Worm (Caenorhabditis elegans): Measurements from ENCODE around the gene eel-1.
A peak's percentile ranks its signal among the peaks of the same experiment; 100 is the strongest.
"Not testable (repeated sequence)": the region's sequence is repeated elsewhere in the genome, so short reads cannot be mapped to it uniquely, and the experiment has no call there.

Gene eel-1

DNA sequence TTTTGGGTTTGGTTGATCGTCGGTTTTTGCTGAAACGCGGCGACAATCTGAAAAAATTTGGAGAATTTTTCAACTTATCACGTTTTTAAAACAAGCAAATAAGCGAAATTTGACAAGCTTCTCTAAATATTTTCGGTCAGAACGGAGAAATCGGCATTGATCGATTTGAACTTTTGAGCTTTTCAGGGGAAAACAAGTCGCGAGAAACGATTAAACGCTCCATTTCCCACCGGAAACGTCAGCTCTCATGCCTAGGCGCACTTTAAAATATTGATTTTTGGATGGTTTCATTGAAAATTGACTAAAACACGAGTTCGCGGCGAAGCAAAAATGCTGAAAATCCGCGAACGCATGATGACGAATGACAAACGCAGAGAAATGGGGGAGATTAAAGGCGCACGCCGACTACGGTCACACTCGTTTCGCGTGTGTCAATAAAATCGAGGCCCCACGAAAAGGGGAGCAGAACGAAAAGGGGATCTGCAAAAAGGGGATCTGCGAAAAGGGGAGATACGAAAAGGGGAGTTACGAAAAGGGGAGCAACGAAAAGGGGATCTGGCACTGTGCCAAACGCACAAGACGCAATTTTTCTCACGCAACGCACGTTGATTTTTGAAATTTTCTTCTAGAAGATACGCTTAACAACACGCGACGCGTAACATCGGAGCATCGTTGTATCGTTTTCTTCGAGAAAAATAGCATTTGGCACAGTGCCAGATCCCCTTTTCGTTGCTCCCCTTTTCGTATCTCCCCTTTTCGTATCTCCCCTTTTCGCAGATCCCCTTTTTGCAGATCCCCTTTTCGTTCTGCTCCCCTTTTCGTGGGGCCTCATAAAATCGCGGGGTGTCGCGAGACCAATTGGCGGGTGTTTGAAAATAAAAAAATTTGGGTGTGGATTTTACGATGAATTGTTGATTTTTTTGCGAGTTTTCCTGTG is at the start of gene eel-1:
TSS of gene eel-1 (minus strand) at position 51 of the 937 bp plus-strand sequence.
- TF ChIP-seq nhr-129 (tag; optimal IDR thresholded peaks at IDR 0.05) (peak; percentile 82), zag-1 (tag; optimal IDR thresholded peaks at IDR 0.05) (peak; percentile 47), crh-2 (tag; optimal IDR thresholded peaks at IDR 0.05) (peak; percentile 88), ceh-82 (tag; optimal IDR thresholded peaks at IDR 0.05) (peak; percentile 83), ama-1 (optimal IDR thresholded peaks at IDR 0.05) (peak; percentile 61), unc-62 (GFP tag; optimal IDR thresholded peaks at IDR 0.05) (peak; percentile 29), nhr-10 (tag; optimal IDR thresholded peaks at IDR 0.05) (peak; percentile 60), sma-9 (GFP tag; optimal IDR thresholded peaks at IDR 0.05) (peak; percentile 95), mbf-1 (tag; optimal IDR thresholded peaks at IDR 0.05) (peak; percentile 6), gmeb-1 (tag; optimal IDR thresholded peaks at IDR 0.05) (peak; percentile 92), nhr-21 (tag; optimal IDR thresholded peaks at IDR 0.05) (peak; percentile 89), sem-4 (tag; optimal IDR thresholded peaks at IDR 0.05) (peak; percentile 91), egl-27 (tag; optimal IDR thresholded peaks at IDR 0.05) (peak; percentile 56), Y55F3AM.14 (GFP tag; optimal IDR thresholded peaks at IDR 0.05) (peak; percentile 91), lin-13 (GFP tag; optimal IDR thresholded peaks at IDR 0.05) (peak; percentile 97), mdl-1 (tag; optimal IDR thresholded peaks at IDR 0.05) (peak; percentile 21 to 72), lsy-2 (tag; optimal IDR thresholded peaks at IDR 0.05) (peak; percentile 98 to 99), sma-3 (GFP tag; optimal IDR thresholded peaks at IDR 0.05) (peak; percentile 98), nhr-77 (tag; optimal IDR thresholded peaks at IDR 0.05) (peak; percentile 7), snpc-4 (tag; optimal IDR thresholded peaks at IDR 0.05) (peak; percentile 35), lin-11 (tag; optimal IDR thresholded peaks at IDR 0.05) (peak; percentile 75), blmp-1 (tag; optimal IDR thresholded peaks at IDR 0.05; ENCODE audit: insufficient read depth) (peak; percentile 28), mab-5 (tag; optimal IDR thresholded peaks at IDR 0.05) (peak; percentile 96), ZK546.5 (tag; optimal IDR thresholded peaks at IDR 0.05) (peak; percentile 79), lin-39 (tag; optimal IDR thresholded peaks at IDR 0.05) (peak; percentile 63), ztf-1 (GFP tag; conservative IDR thresholded peaks at IDR 0.05) (0 out of 2 replicates have a peak, but pooled peaks have one; percentile 63), nhr-6 (tag; optimal IDR thresholded peaks at IDR 0.05) (peak; percentile 87), C34F6.9 (tag; optimal IDR thresholded peaks at IDR 0.05) (peak; percentile 80), nhr-25 (tag; optimal IDR thresholded peaks at IDR 0.05) (peak; percentile 90), F13H6.1 (tag; optimal IDR thresholded peaks at IDR 0.05) (peak; percentile 96), nhr-12 (tag; optimal IDR thresholded peaks at IDR 0.05) (peak; percentile 23), unc-55 (GFP tag; optimal IDR thresholded peaks at IDR 0.05) (peak; percentile 84), ztf-4 (tag; optimal IDR thresholded peaks at IDR 0.05) (peak; percentile 82), fos-1 (tag; optimal IDR thresholded peaks at IDR 0.05) (peak; percentile 66), nhr-237 (tag; optimal IDR thresholded peaks at IDR 0.05) (peak; percentile 3)
- not testable (repeated sequence) for TF ChIP-seq sma-9 (tag; optimal IDR thresholded peaks at IDR 0.05)

DNA sequence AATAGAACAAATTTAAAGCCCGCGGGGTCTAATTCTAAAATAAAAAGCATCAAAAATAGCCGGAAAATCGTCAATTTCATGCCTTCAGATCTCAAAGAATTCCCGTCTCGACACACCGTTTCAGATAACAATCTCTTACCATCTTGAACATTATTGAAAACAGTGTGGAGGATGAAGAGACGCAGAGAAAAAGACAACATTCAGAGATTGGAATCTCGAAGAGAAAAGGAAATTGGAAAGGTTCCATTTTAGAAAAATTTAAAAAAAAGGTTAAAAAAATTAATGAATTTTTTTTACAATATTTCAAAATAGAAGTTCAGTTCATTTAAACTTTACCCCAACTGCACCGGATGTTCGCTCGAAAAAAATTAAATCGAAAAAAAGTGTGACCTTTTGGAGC is 47.1 kb upstream of the eel-1 start:
- TF ChIP-seq elt-1 (tag; optimal IDR thresholded peaks at IDR 0.05) (peak; percentile 70), nhr-237 (tag; optimal IDR thresholded peaks at IDR 0.05) (no peak)

DNA sequence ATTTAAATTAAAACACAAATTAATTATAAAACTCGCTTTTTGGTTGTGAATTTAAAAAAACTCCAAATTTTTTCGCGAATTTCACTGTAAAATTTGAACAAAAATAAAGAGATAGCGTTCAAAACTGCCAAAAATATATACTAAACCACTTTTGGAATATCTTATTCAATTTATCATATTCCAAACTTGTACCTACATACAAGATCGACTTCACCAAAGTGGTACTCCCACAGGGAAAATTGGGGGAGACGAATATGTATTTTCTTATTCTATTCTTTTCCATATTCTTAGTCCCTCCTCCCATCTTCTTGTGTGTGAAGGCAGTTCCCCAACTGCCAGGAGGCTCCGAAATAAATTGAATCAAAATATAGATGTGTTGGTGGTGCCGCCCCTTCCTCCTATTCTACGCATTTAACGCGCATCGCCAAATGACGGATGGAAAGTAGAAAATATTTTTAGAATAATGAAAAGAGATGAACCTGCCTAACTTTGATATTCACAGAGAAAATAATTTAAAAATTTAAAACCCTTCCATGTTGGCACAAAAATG is 46.2 kb upstream of the eel-1 start:
- TF ChIP-seq unc-39 (tag; optimal IDR thresholded peaks at IDR 0.05): no peak
- no peak for TF ChIP-seq blmp-1 (tag; optimal IDR thresholded peaks at IDR 0.05; ENCODE audit: insufficient read depth)
- no peak for TF ChIP-seq ztf-4 (tag; optimal IDR thresholded peaks at IDR 0.05)
- no peak for TF ChIP-seq unc-62 (GFP tag; optimal IDR thresholded peaks at IDR 0.05)
- TF ChIP-seq alr-1 (tag; optimal IDR thresholded peaks at IDR 0.05): no peak
- TF ChIP-seq skn-1 (tag; optimal IDR thresholded peaks at IDR 0.05): no peak
- no peak for TF ChIP-seq dmd-4 (tag; optimal IDR thresholded peaks at IDR 0.05)
- TF ChIP-seq sem-4 (tag; optimal IDR thresholded peaks at IDR 0.05): no peak
- no peak for TF ChIP-seq lin-11 (tag; optimal IDR thresholded peaks at IDR 0.05)
- TF ChIP-seq zag-1 (tag; optimal IDR thresholded peaks at IDR 0.05): no peak
- TF ChIP-seq unc-55 (GFP tag; optimal IDR thresholded peaks at IDR 0.05): no peak
- TF ChIP-seq nhr-77 (tag; optimal IDR thresholded peaks at IDR 0.05): no peak
- no peak for TF ChIP-seq nhr-6 (tag; optimal IDR thresholded peaks at IDR 0.05)
- TF ChIP-seq ztf-11 (tag; optimal IDR thresholded peaks at IDR 0.05): no peak
- TF ChIP-seq sma-9 (GFP tag; optimal IDR thresholded peaks at IDR 0.05): no peak
- TF ChIP-seq sma-9 (tag; optimal IDR thresholded peaks at IDR 0.05): no peak
- no peak for TF ChIP-seq R02D3.7 (tag; optimal IDR thresholded peaks at IDR 0.05)

Measured in whole organism, L2 larva.